Worm (Caenorhabditis elegans) whole organism, late embryonic: Measurements from ENCODE around the gene cysl-4.

ENCODE experiments used
- F13H6.1 ChIP-seq: sonication (generic microtip); optimal IDR thresholded peaks from 2 replicates; lab custom pipeline; 2016; ENCODE audit warnings: missing genetic modification characterization, missing compliant biosample characterization
- K02D7.2 ChIP-seq: sonication (generic microtip); optimal IDR thresholded peaks from 2 replicates; lab custom pipeline; 2017; ENCODE audit warnings: mild to moderate bottlenecking, missing genetic modification characterization, missing compliant biosample characterization
- T23F11.4 ChIP-seq: fragments of 200-800 bp; sonication (Bioruptor generic); optimal IDR thresholded peaks from 2 replicates; lab custom pipeline; 2018; ENCODE audit warnings: mild to moderate bottlenecking, missing genetic modification characterization, missing compliant biosample characterization
- Y22D7AL.16 ChIP-seq: sonication (generic microtip); optimal IDR thresholded peaks from 2 replicates; lab custom pipeline; 2016; ENCODE audit warnings: missing genetic modification characterization, missing compliant biosample characterization
- ama-1 ChIP-seq: fragments of 150-350 bp; optimal IDR thresholded peaks from 2 replicates; lab custom pipeline; 2014
- ceh-2 ChIP-seq: sonication (generic microtip); optimal IDR thresholded peaks from 2 replicates; lab custom pipeline; 2016; ENCODE audit warnings: missing genotype, missing genetic modification characterization, missing compliant biosample characterization
- ceh-22 ChIP-seq: sonication (generic microtip); optimal IDR thresholded peaks from 2 replicates; lab custom pipeline; 2017; ENCODE audit warnings: missing biosample characterization, missing genetic modification characterization
- ceh-45 ChIP-seq: fragments of 200-800 bp; sonication (Bioruptor generic); IDR thresholded peaks from 2 replicates; pipeline ENCODE4 v1.3.6; 2022; ENCODE audit warnings: missing genetic modification reagents, missing genetic modification characterization, missing compliant biosample characterization
- ceh-48 ChIP-seq: sonication (generic microtip); optimal IDR thresholded peaks from 2 replicates; lab custom pipeline; 2016; ENCODE audit warnings: missing genetic modification characterization, inconsistent platforms, missing compliant biosample characterization
- ceh-9 ChIP-seq: sonication (generic microtip); optimal IDR thresholded peaks from 2 replicates; lab custom pipeline; 2016; ENCODE audit warnings: mild to moderate bottlenecking, missing genetic modification characterization, inconsistent platforms, missing compliant biosample characterization
- che-1 ChIP-seq: sonication (generic microtip); optimal IDR thresholded peaks from 2 replicates; lab custom pipeline; 2016; ENCODE audit warnings: mild to moderate bottlenecking, missing genetic modification characterization, missing compliant biosample characterization
- dve-1 ChIP-seq: sonication (generic microtip); optimal IDR thresholded peaks from 2 replicates; lab custom pipeline; 2017; ENCODE audit warnings: antibody characterized with exemption, mild to moderate bottlenecking, missing genetic modification characterization, missing compliant biosample characterization
- elt-4 ChIP-seq: sonication (generic microtip); optimal IDR thresholded peaks from 2 replicates; lab custom pipeline; 2016; ENCODE audit warnings: missing genetic modification characterization, missing compliant biosample characterization
- fax-1 ChIP-seq: sonication (generic microtip); optimal IDR thresholded peaks from 2 replicates; lab custom pipeline; 2016; ENCODE audit warnings: missing genotype, missing genetic modification characterization, missing compliant biosample characterization
- fkh-10 ChIP-seq: fragments of 150-350 bp; optimal IDR thresholded peaks from 2 replicates; lab custom pipeline; 2014; ENCODE audit warnings: missing biosample characterization, missing genetic modification reagents, missing genetic modification characterization
- gmeb-2 ChIP-seq: sonication (generic microtip); optimal IDR thresholded peaks from 2 replicates; lab custom pipeline; 2016; ENCODE audit warnings: missing genetic modification characterization, inconsistent platforms, missing compliant biosample characterization
- hlh-15 ChIP-seq: sonication (generic microtip); optimal IDR thresholded peaks from 2 replicates; lab custom pipeline; 2016; ENCODE audit warnings: missing genetic modification characterization, missing compliant biosample characterization
- hlh-30 ChIP-seq: sonication (generic microtip); optimal IDR thresholded peaks from 2 replicates; lab custom pipeline; 2017; ENCODE audit warnings: antibody characterized with exemption, missing genetic modification characterization, missing compliant biosample characterization; ENCODE audit not compliant: insufficient read depth
- hlh-8 ChIP-seq: sonication (generic microtip); optimal IDR thresholded peaks from 2 replicates; lab custom pipeline; 2016; ENCODE audit warnings: missing genotype, missing genetic modification characterization, missing compliant biosample characterization
- lim-6 ChIP-seq: sonication (generic microtip); optimal IDR thresholded peaks from 2 replicates; lab custom pipeline; 2016; ENCODE audit warnings: missing genetic modification characterization, missing compliant biosample characterization
- lin-11 ChIP-seq: fragments of 200-800 bp; sonication (Bioruptor generic); optimal IDR thresholded peaks from 2 replicates; lab custom pipeline; 2018; ENCODE audit warnings: mild to moderate bottlenecking, missing genetic modification characterization, missing compliant biosample characterization
- nfya-1 ChIP-seq: sonication (generic microtip); optimal IDR thresholded peaks from 2 replicates; lab custom pipeline; 2017; ENCODE audit warnings: missing genetic modification characterization, mild to moderate bottlenecking, missing compliant biosample characterization, antibody characterized with exemption, moderate library complexity
- nhr-11 ChIP-seq: fragments of 150-350 bp; optimal IDR thresholded peaks from 2 replicates; lab custom pipeline; 2014; ENCODE audit warnings: missing biosample characterization, missing genetic modification characterization
- npax-4 ChIP-seq: sonication (generic microtip); optimal IDR thresholded peaks from 2 replicates; lab custom pipeline; 2016; ENCODE audit warnings: missing genetic modification characterization, missing compliant biosample characterization
- pag-3 ChIP-seq: sonication (generic microtip); optimal IDR thresholded peaks from 2 replicates; lab custom pipeline; 2016; ENCODE audit warnings: missing compliant biosample characterization, missing genetic modification characterization, borderline replicate concordance
- pha-2 ChIP-seq: sonication (generic microtip); optimal IDR thresholded peaks from 2 replicates; lab custom pipeline; 2017; ENCODE audit warnings: mild to moderate bottlenecking, missing genetic modification characterization, missing compliant biosample characterization
- pha-4 ChIP-seq: fragments of 150-350 bp; optimal IDR thresholded peaks from 2 replicates; lab custom pipeline; 2018; ENCODE audit warnings: missing biosample characterization, missing genetic modification reagents, missing genetic modification characterization
- pqm-1 ChIP-seq: sonication (generic microtip); optimal IDR thresholded peaks from 2 replicates; lab custom pipeline; 2016; ENCODE audit warnings: missing genetic modification characterization, missing compliant biosample characterization
- pros-1 ChIP-seq: fragments of 150-350 bp; optimal IDR thresholded peaks from 2 replicates; lab custom pipeline; 2014; ENCODE audit warnings: missing biosample characterization, missing genetic modification reagents, missing genetic modification characterization
- ref-2 ChIP-seq: sonication (generic microtip); optimal IDR thresholded peaks from 2 replicates; lab custom pipeline; 2016; ENCODE audit warnings: missing genetic modification characterization, missing compliant biosample characterization
- rnt-1 ChIP-seq: sonication (generic microtip); optimal IDR thresholded peaks from 2 replicates; lab custom pipeline; 2016; ENCODE audit warnings: missing genetic modification characterization, missing compliant biosample characterization
- sdc-2 ChIP-seq: sonication (generic microtip); optimal IDR thresholded peaks from 2 replicates; lab custom pipeline; 2016; ENCODE audit warnings: missing genotype, missing genetic modification characterization, missing compliant biosample characterization
- sox-4 ChIP-seq: sonication (generic microtip); optimal IDR thresholded peaks from 2 replicates; lab custom pipeline; 2017; ENCODE audit warnings: mild to moderate bottlenecking, missing genetic modification characterization, inconsistent platforms, missing compliant biosample characterization
- tbx-2 ChIP-seq: sonication (generic microtip); optimal IDR thresholded peaks from 2 replicates; lab custom pipeline; 2016; ENCODE audit warnings: missing genetic modification characterization, missing compliant biosample characterization
- tbx-7 ChIP-seq: sonication (generic microtip); optimal IDR thresholded peaks from 2 replicates; lab custom pipeline; 2016; ENCODE audit warnings: missing genotype, missing genetic modification characterization, missing compliant biosample characterization
- ttx-3 ChIP-seq: sonication (generic microtip); optimal IDR thresholded peaks from 2 replicates; lab custom pipeline; 2016; ENCODE audit warnings: missing genetic modification reagents, missing genetic modification characterization, missing compliant biosample characterization
- unc-3 ChIP-seq, 2 experiments: fragments of 200-800 bp in 1 of 2; sonication (Bioruptor generic) in 1 of 2; sonication (generic microtip) in 1 of 2; conservative IDR thresholded peaks in 1 of 2; optimal IDR thresholded peaks in 1 of 2; 2 replicates each; pipeline versions ENCODE4 v1.3.6 to Lab custom; 2016 to 2022; ENCODE audit warnings: missing compliant biosample characterization in 2 of 2, missing genetic modification characterization in 2 of 2, missing genetic modification reagents in 1 of 2
- unc-42 ChIP-seq: sonication (generic microtip); optimal IDR thresholded peaks from 2 replicates; lab custom pipeline; 2016; ENCODE audit warnings: missing genotype, missing genetic modification characterization, missing compliant biosample characterization

Gene cysl-4

ce11 chrV:2018689-2019088 is 13.9 kb downstream of the cysl-4 start, which contains the start of gene F59A7.14:
F59A7.14 (plus strand) TSS chrV:2018989.
- TF ChIP-seq ceh-9 (no peak), ceh-45 (GFP tag; lab: Robert Waterston, UW) (no peak), hlh-15 (tag; lab: Kevin White, UChicago) (no peak), F13H6.1 (tag; lab: Kevin White, UChicago) (no peak), Y22D7AL.16 (tag; lab: Kevin White, UChicago) (no peak), pha-2 (tag; lab: Kevin White, UChicago) (no peak), nhr-11 (tag; lab: Kevin White, UChicago) (no peak), ama-1 (lab: Kevin White, UChicago) (no peak), sox-4 (tag; lab: Kevin White, UChicago) (no peak), ref-2 (no peak), elt-4 (tag; lab: Kevin White, UChicago) (no peak), rnt-1 (tag; lab: Kevin White, UChicago) (no peak), npax-4 (tag; lab: Kevin White, UChicago) (no peak), hlh-8 (tag; lab: Kevin White, UChicago) (no peak), fkh-10 (GFP tag; lab: Kevin White, UChicago) (no peak), pag-3 (tag; lab: Kevin White, UChicago) (no peak)

DNA sequence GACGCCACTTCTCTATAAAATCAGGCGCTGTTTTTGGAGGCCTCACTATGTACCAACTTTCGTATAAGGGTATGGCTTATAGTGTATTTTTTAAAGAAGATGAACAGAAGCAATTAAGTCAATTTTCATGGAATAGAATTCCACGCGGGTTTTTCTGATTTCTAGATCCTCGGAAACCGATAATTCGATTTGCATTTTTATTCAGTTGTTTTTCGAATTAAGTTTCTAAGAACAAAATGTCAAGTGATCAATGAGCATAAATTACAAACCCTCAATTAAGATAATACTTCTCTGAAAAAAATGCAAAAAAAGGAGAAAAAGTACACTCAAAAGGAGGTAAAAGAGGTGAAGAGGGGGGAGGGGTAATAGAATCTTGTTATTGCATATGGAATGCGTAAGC is 16.5 kb downstream of the cysl-4 start:
- TF ChIP-seq lim-6 (tag; lab: Kevin White, UChicago): no peak
- TF ChIP-seq, all 69 proteins: peak for 0

DNA sequence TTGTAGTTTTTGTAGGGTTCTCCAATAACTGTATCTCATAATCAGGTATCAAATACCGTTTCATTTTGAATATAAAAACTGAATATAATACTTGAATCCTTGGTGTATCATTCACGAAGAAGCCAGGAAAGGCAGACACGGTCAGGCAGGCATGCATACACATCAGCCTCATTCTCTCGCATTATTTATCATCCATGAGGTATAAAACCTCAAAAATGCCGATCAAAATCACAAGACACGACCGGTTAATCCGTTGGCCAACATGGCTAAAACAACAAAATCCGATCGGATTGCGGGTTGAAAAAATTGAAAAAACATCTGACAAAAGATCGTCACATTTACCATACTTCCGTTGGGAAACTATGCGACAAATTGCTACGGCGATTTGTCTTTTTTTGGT is 17.6 kb downstream of the cysl-4 start, which contains the start of gene F59A7.5:
F59A7.5 (plus strand) TSS at position 301 of the 400 bp plus-strand sequence.
- TF ChIP-seq nhr-11 (tag; lab: Kevin White, UChicago) (no peak), sdc-2 (tag; lab: Kevin White, UChicago) (no peak), fax-1 (no peak), gmeb-2 (no peak), ceh-48 (tag; lab: Kevin White, UChicago) (no peak), ref-2 (no peak), lin-11 (tag; lab: Kevin White, UChicago) (no peak), pros-1 (no peak), lim-6 (tag; lab: Kevin White, UChicago) (no peak), ama-1 (lab: Kevin White, UChicago) (no peak)

DNA sequence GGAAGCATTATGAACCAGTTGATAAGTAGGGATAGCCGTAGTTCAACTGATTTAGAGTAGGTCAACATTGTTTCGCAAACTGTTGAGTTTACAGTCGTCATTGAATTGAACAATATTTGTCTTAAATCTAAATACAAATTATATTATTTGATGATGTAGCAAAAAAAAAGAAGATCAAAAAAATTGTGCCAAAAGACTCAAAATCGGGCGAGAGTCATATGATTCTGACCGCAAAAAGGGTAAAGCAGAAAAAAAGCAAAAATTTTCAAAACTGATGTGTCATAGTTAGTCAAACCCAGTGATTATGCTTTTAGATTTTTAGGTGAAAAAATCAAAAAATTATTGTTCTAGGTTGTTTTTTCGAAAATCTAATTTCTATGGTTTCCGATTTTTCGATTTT is 23.0 kb downstream of the cysl-4 start, which contains the start of gene srab-13:
srab-13 (minus strand) TSS at position 101 of the 400 bp plus-strand sequence.
- TF ChIP-seq che-1 (no peak), gmeb-2 (no peak), ceh-9 (no peak), ceh-2 (tag; lab: Kevin White, UChicago) (no peak), ttx-3 (tag; lab: Kevin White, UChicago) (no peak), K02D7.2 (no peak), F13H6.1 (tag; lab: Kevin White, UChicago) (no peak), ceh-22 (tag; lab: Kevin White, UChicago) (no peak)

DNA sequence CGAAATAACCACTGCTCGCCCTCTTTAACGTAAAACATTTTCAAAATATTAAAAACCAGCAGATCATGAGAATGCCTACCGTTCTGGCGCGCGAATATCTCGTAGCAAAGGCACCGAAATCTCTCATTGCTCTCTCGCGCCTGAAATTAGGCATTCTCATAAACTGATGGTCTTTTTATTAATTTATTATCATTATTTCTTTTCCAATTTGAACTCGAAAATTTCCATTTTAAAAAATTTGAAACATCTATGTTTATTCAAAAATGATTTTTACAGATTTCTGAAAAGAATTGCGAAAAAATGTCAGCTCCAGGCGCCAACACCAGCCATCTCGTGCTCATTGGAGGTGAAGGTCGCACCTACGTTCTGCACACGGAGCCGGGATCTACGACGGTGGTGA is 25.1 kb downstream of the cysl-4 start, which contains the start of gene F59A7.12:
F59A7.12 (plus strand) TSS at position 301 of the 400 bp plus-strand sequence.
- TF ChIP-seq ceh-9 (no peak), tbx-7 (tag; lab: Kevin White, UChicago) (no peak), nfya-1 (no peak), pqm-1 (tag; lab: Kevin White, UChicago) (no peak), tbx-2 (tag; lab: Kevin White, UChicago) (no peak), pha-4 (tag; lab: Kevin White, UChicago) (no peak), dve-1 (tag; lab: Kevin White, UChicago) (no peak), T23F11.4 (GFP tag; lab: Kevin White, UChicago) (no peak), unc-42 (tag; lab: Kevin White, UChicago) (no peak), unc-3 (GFP tag; conservative IDR thresholded peaks at IDR 0.05; lab: Robert Waterston, UW) (no peak), unc-3 (tag; optimal IDR thresholded peaks at IDR 0.05; lab: Kevin White, UChicago) (no peak), fkh-10 (GFP tag; lab: Kevin White, UChicago) (no peak), hlh-30 (tag; lab: Kevin White, UChicago) (no peak)
